Worm (Caenorhabditis elegans): ENCODE data around the gene etc-1.
A peak's percentile ranks its signal among the peaks of the same experiment; 100 is the strongest.

The etc-1 gene

DNA sequence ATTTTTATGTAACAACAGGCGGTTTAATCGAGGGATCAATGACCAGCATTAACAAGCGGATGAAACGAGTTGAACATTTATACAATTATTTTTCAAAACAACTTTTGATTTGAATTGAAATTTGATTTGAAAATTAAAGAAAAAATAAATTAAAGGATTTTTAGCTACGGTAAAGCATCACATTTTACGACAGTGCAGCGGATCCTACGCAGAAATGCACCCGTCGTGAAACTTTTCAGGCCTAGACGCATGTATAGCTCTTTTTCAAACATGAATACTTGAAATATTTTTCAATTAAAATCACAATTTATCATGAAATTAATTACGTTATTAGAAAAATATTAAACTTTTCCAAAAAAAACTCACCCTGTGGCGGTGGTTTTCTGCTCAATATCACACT, 36.4 kb downstream of the etc-1 start:
- TF ChIP-seq sdz-38 (tag; optimal IDR thresholded peaks at IDR 0.05) (no peak), dpl-1 (GFP tag; optimal IDR thresholded peaks at IDR 0.05) (no peak), fkh-3 (tag; optimal IDR thresholded peaks at IDR 0.05) (no peak), D2030.7 (GFP tag; IDR thresholded peaks at IDR 0.05) (no peak), B0019.2 (GFP tag; conservative IDR thresholded peaks at IDR 0.05) (no peak), T26A5.8 (tag; optimal IDR thresholded peaks at IDR 0.05) (no peak), let-526 (GFP tag; IDR thresholded peaks at IDR 0.05) (no peak), lin-26 (GFP tag; IDR thresholded peaks at IDR 0.05) (no peak), madf-6 (GFP tag; IDR thresholded peaks at IDR 0.05) (peak; percentile 72), ccch-3 (GFP tag; optimal IDR thresholded peaks at IDR 0.05) (no peak), nfya-2 (GFP tag; IDR thresholded peaks at IDR 0.05) (no peak), sea-2 (GFP tag; IDR thresholded peaks at IDR 0.05) (no peak), lsl-1 (GFP tag; optimal IDR thresholded peaks at IDR 0.05) (peak; percentile 51), let-607 (tag; optimal IDR thresholded peaks at IDR 0.05) (no peak), F10E7.11 (tag; optimal IDR thresholded peaks at IDR 0.05) (no peak), Y56A3A.18 (GFP tag; IDR thresholded peaks at IDR 0.05) (no peak), Y53F4B.3 (GFP tag; IDR thresholded peaks at IDR 0.05) (no peak), ztf-22 (GFP tag; optimal IDR thresholded peaks at IDR 0.05) (no peak), ztf-18 (tag; optimal IDR thresholded peaks at IDR 0.05) (no peak), madf-8 (GFP tag; conservative IDR thresholded peaks at IDR 0.05) (peak; percentile 77), xnd-1 (tag; optimal IDR thresholded peaks at IDR 0.05) (peak; percentile 57), ets-4 (GFP tag; optimal IDR thresholded peaks at IDR 0.05) (no peak), ztf-26 (tag; optimal IDR thresholded peaks at IDR 0.05) (no peak), ama-1 (optimal IDR thresholded peaks at IDR 0.05) (no peak), ama-1 (GFP tag; optimal IDR thresholded peaks at IDR 0.05) (no peak), ceh-27 (GFP tag; optimal IDR thresholded peaks at IDR 0.05) (no peak), nhr-120 (GFP tag; IDR thresholded peaks at IDR 0.05) (no peak), nhr-80 (tag; optimal IDR thresholded peaks at IDR 0.05) (no peak)

DNA sequence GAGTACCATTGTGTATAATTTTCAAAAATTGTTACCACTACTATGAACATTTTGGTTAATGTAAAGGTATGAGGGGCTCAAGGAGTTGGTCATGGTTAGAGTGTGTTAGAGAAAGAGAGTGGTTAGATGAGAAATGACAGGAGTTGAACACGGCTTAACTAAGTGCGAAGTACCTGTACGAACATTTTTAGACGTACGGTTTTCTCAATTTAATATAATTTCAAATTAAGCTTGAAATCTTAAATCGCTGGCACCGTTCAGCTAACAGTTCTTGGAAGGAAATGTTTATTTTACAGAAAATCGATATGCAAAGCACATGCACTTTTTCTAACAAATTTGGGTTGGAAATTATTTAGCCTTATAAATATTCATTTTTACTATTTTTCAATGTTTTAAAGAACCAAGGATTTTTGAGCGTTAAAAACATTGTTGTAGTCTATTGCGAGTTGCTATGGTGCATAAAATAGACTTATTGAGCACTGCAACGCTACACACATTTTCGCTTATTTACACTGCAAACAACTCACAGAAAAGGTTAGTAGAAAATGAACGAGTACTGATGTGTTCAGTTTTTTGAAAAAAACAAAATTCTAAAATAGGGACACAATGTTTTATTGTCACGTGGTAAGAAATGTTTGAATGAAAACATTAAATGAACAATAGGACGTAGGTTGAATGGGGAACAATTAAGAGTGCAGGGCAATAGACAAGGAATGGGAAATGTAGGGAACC, 37.2 kb downstream of the etc-1 start, which contains the start of gene sphk-1:
Gene sphk-1 (minus strand): TSS at position 51 of the 732 bp plus-strand sequence.
- TF ChIP-seq madf-6 (GFP tag; IDR thresholded peaks at IDR 0.05) (no peak), F33H1.4 (GFP tag; IDR thresholded peaks at IDR 0.05) (no peak), snpc-3.4 (tag; optimal IDR thresholded peaks at IDR 0.05) (no peak), attf-5 (GFP tag; optimal IDR thresholded peaks at IDR 0.05) (no peak), cebp-1 (GFP tag; IDR thresholded peaks at IDR 0.05) (no peak), cebp-1 (tag; optimal IDR thresholded peaks at IDR 0.05) (no peak), fkh-3 (tag; optimal IDR thresholded peaks at IDR 0.05) (no peak), hmg-20 (GFP tag; IDR thresholded peaks at IDR 0.05) (no peak), bed-2 (GFP tag; IDR thresholded peaks at IDR 0.05) (no peak), hrde-1 (tag; optimal IDR thresholded peaks at IDR 0.05; ENCODE audit: borderline replicate concordance) (no peak), Y56A3A.18 (GFP tag; IDR thresholded peaks at IDR 0.05) (no peak), efl-1 (GFP tag; optimal IDR thresholded peaks at IDR 0.05) (no peak), sptf-2 (GFP tag; optimal IDR thresholded peaks at IDR 0.05) (no peak), nhr-27 (tag; optimal IDR thresholded peaks at IDR 0.05) (no peak), lin-35 (GFP tag; optimal IDR thresholded peaks at IDR 0.05) (no peak), K12H6.12 (tag; optimal IDR thresholded peaks at IDR 0.05) (no peak), zfh-2 (GFP tag; conservative IDR thresholded peaks at IDR 0.05) (no peak), bed-1 (GFP tag; IDR thresholded peaks at IDR 0.05) (no peak)
